Worm (Caenorhabditis elegans) whole organism, L4 larva: ENCODE results near the gene glb-11.

Source experiments
- F49E8.2 ChIP-seq: sonication (generic microtip); optimal IDR thresholded peaks from 2 replicates; lab custom pipeline; 2016; ENCODE audit warnings: missing compliant biosample characterization, mild to moderate bottlenecking, missing genetic modification characterization, borderline replicate concordance
- hif-1 ChIP-seq, 2 experiments: sonication (generic microtip); optimal IDR thresholded peaks; 2 replicates each; lab custom pipeline; 2016 to 2017; ENCODE audit warnings: missing compliant biosample characterization in 2 of 2, missing genetic modification characterization in 2 of 2, missing genetic modification reagents in 2 of 2, missing genotype in 2 of 2, mild to moderate bottlenecking in 1 of 2
- nhr-237 ChIP-seq: sonication (generic microtip); optimal IDR thresholded peaks from 2 replicates; lab custom pipeline; 2017; ENCODE audit warnings: missing biosample characterization, missing genetic modification characterization
- zfp-3 ChIP-seq: fragments of 200-800 bp; sonication (Bioruptor generic); conservative IDR thresholded peaks from 2 replicates; pipeline ENCODE4 v1.3.6; 2022; ENCODE audit warnings: missing genetic modification reagents, missing genetic modification characterization, missing compliant biosample characterization

- TF ChIP-seq zfp-3 (GFP tag; lab: Robert Waterston, UW) (no peak), nhr-237 (tag; lab: Kevin White, UChicago) (no peak), hif-1 (tag; optimal IDR thresholded peaks at IDR 0.05; lab: Kevin White, UChicago) (no peak), F49E8.2 (no peak)
Observed at ce11 chrIII:3976291-3976690, 15.7 kb downstream of the glb-11 start, which contains the start of gene msi-1.
